Worm (Caenorhabditis elegans) whole organism, mixed stage, embryonic: ENCODE results near the gene npr-17.

Source experiments
- M03D4.4 ChIP-seq: sonication (generic microtip); optimal IDR thresholded peaks from 2 replicates; lab custom pipeline; 2017; ENCODE audit warnings: mild to moderate bottlenecking, missing genetic modification characterization, missing compliant biosample characterization
- bed-3 ChIP-seq: fragments of 200-800 bp; sonication (Bioruptor generic); optimal IDR thresholded peaks from 3 replicates; lab custom pipeline; 2018; ENCODE audit warnings: mild to moderate bottlenecking, missing genetic modification characterization, moderate library complexity, missing compliant biosample characterization
- blmp-1 ChIP-seq: fragments of 150-350 bp; optimal IDR thresholded peaks from 2 replicates; lab custom pipeline; 2014; ENCODE audit warnings: missing biosample characterization, missing genetic modification characterization
- ceh-39 ChIP-seq: fragments of 150-350 bp; optimal IDR thresholded peaks from 2 replicates; lab custom pipeline; 2014; ENCODE audit warnings: missing biosample characterization, missing genetic modification characterization
- ceh-43 ChIP-seq: fragments of 200-800 bp; sonication (Bioruptor generic); optimal IDR thresholded peaks from 2 replicates; lab custom pipeline; 2018; ENCODE audit warnings: mild to moderate bottlenecking, missing genetic modification characterization, moderate library complexity, missing compliant biosample characterization
- ceh-83 ChIP-seq: fragments of 200-800 bp; sonication (Bioruptor generic); optimal IDR thresholded peaks from 2 replicates; lab custom pipeline; 2018; ENCODE audit warnings: mild to moderate bottlenecking, missing genetic modification characterization, missing compliant biosample characterization
- ces-1 ChIP-seq: fragments of 150-350 bp; optimal IDR thresholded peaks from 2 replicates; lab custom pipeline; 2014; ENCODE audit warnings: missing biosample characterization, missing genetic modification reagents, missing genetic modification characterization
- cnd-1 ChIP-seq: fragments of 200-800 bp; sonication (Bioruptor generic); optimal IDR thresholded peaks from 2 replicates; lab custom pipeline; 2018; ENCODE audit warnings: mild to moderate bottlenecking, missing genetic modification characterization, missing compliant biosample characterization
- drap-1 ChIP-seq: fragments of 200-800 bp; sonication (Bioruptor generic); optimal IDR thresholded peaks from 3 replicates; lab custom pipeline; 2018; ENCODE audit warnings: mild to moderate bottlenecking, missing genetic modification characterization, missing compliant biosample characterization
- elt-1 ChIP-seq: sonication (generic microtip); optimal IDR thresholded peaks from 2 replicates; lab custom pipeline; 2017; ENCODE audit warnings: missing genetic modification characterization, mild to moderate bottlenecking, missing compliant biosample characterization, antibody characterized with exemption, moderate library complexity, borderline replicate concordance; ENCODE audit not compliant: insufficient read depth
- elt-3 ChIP-seq: fragments of 150-350 bp; optimal IDR thresholded peaks from 2 replicates; lab custom pipeline; 2014; ENCODE audit warnings: missing biosample characterization, missing genetic modification characterization
- flh-1 ChIP-seq: fragments of 200-800 bp; sonication (Bioruptor generic); optimal IDR thresholded peaks from 2 replicates; lab custom pipeline; 2018; ENCODE audit warnings: mild to moderate bottlenecking, missing genetic modification characterization, moderate library complexity, missing compliant biosample characterization
- ham-2 ChIP-seq: fragments of 200-800 bp; sonication (Bioruptor generic); optimal IDR thresholded peaks from 2 replicates; lab custom pipeline; 2018; ENCODE audit warnings: mild to moderate bottlenecking, missing genetic modification characterization, missing compliant biosample characterization
- hlh-1 ChIP-seq: fragments of 150-350 bp; optimal IDR thresholded peaks from 2 replicates; lab custom pipeline; 2014; ENCODE audit warnings: missing biosample characterization, missing genetic modification reagents, missing genetic modification characterization
- lin-13 ChIP-seq: fragments of 150-350 bp; optimal IDR thresholded peaks from 2 replicates; lab custom pipeline; 2014; ENCODE audit warnings: missing biosample characterization, missing genetic modification characterization
- lin-32 ChIP-seq: fragments of 200-800 bp; sonication (Bioruptor generic); optimal IDR thresholded peaks from 2 replicates; lab custom pipeline; 2018; ENCODE audit warnings: mild to moderate bottlenecking, missing genetic modification characterization, missing compliant biosample characterization
- lsy-2 ChIP-seq: fragments of 150-350 bp; optimal IDR thresholded peaks from 2 replicates; lab custom pipeline; 2014; ENCODE audit warnings: missing biosample characterization, missing genetic modification characterization
- mab-5 ChIP-seq: fragments of 150-350 bp; optimal IDR thresholded peaks from 2 replicates; lab custom pipeline; 2014; ENCODE audit warnings: missing biosample characterization, missing genetic modification characterization
- mep-1 ChIP-seq: fragments of 150-350 bp; optimal IDR thresholded peaks from 2 replicates; lab custom pipeline; 2017; ENCODE audit warnings: missing biosample characterization, missing genetic modification reagents, missing genetic modification characterization, inconsistent platforms
- mls-2 ChIP-seq: sonication (generic microtip); optimal IDR thresholded peaks from 2 replicates; lab custom pipeline; 2016; ENCODE audit warnings: mild to moderate bottlenecking, missing genetic modification characterization, moderate library complexity, missing compliant biosample characterization
- nhr-12 ChIP-seq: fragments of 150-350 bp; optimal IDR thresholded peaks from 2 replicates; lab custom pipeline; 2014; ENCODE audit warnings: missing biosample characterization, missing genetic modification characterization
- nhr-2 ChIP-seq: fragments of 150-350 bp; optimal IDR thresholded peaks from 2 replicates; lab custom pipeline; 2014; ENCODE audit warnings: missing biosample characterization, missing genetic modification characterization
- nhr-237 ChIP-seq: fragments of 150-350 bp; optimal IDR thresholded peaks from 2 replicates; lab custom pipeline; 2014; ENCODE audit warnings: missing biosample characterization, missing genetic modification characterization
- nhr-28 ChIP-seq: fragments of 150-350 bp; optimal IDR thresholded peaks from 2 replicates; lab custom pipeline; 2014; ENCODE audit warnings: missing biosample characterization, missing genetic modification characterization
- nhr-76 ChIP-seq: sonication (generic microtip); optimal IDR thresholded peaks from 2 replicates; lab custom pipeline; 2017; ENCODE audit warnings: missing biosample characterization, missing genetic modification characterization
- pha-4 ChIP-seq: fragments of 150-350 bp; optimal IDR thresholded peaks from 2 replicates; lab custom pipeline; 2018; ENCODE audit warnings: missing biosample characterization, missing genetic modification reagents, missing genetic modification characterization
- sem-2 ChIP-seq: fragments of 200-800 bp; sonication (Bioruptor generic); optimal IDR thresholded peaks from 2 replicates; lab custom pipeline; 2018; ENCODE audit warnings: mild to moderate bottlenecking, missing genetic modification characterization, missing compliant biosample characterization
- snpc-4 ChIP-seq: fragments of 150-350 bp; optimal IDR thresholded peaks from 2 replicates; lab custom pipeline; 2014; ENCODE audit warnings: missing biosample characterization, missing genetic modification characterization
- sptf-1 ChIP-seq: sonication (generic microtip); optimal IDR thresholded peaks from 2 replicates; lab custom pipeline; 2017; ENCODE audit warnings: mild to moderate bottlenecking, missing genetic modification characterization, moderate library complexity, missing compliant biosample characterization
- tbx-8 ChIP-seq: fragments of 200-800 bp; sonication (Bioruptor generic); optimal IDR thresholded peaks from 2 replicates; lab custom pipeline; 2018; ENCODE audit warnings: mild to moderate bottlenecking, missing genetic modification characterization, moderate library complexity, missing compliant biosample characterization
- unc-120 ChIP-seq: sonication (generic microtip); optimal IDR thresholded peaks from 2 replicates; lab custom pipeline; 2017; ENCODE audit warnings: missing genetic modification characterization, missing compliant biosample characterization; ENCODE audit not compliant: poor library complexity, severe bottlenecking
- unc-39 ChIP-seq: fragments of 150-350 bp; optimal IDR thresholded peaks from 2 replicates; lab custom pipeline; 2014; ENCODE audit warnings: missing biosample characterization, missing genetic modification characterization
- unc-62 ChIP-seq: fragments of 150-350 bp; optimal IDR thresholded peaks from 2 replicates; lab custom pipeline; 2014; ENCODE audit warnings: missing biosample characterization, missing genetic modification reagents, missing genetic modification characterization
- zip-8 ChIP-seq: fragments of 150-350 bp; optimal IDR thresholded peaks from 2 replicates; lab custom pipeline; 2014; ENCODE audit warnings: missing biosample characterization, missing genetic modification characterization
- ztf-11 ChIP-seq: fragments of 150-350 bp; optimal IDR thresholded peaks from 2 replicates; lab custom pipeline; 2014; ENCODE audit warnings: missing biosample characterization, missing genetic modification characterization

npr-17 gene

ce11 chrIII:8020823-8021332, 24.6 kb upstream of the npr-17 start, which contains the start of gene lin-36:
Gene lin-36, minus strand, starts transcription at chrIII:8020873.
- no peak for TF ChIP-seq nhr-28 (tag; lab: Kevin White, UChicago)
- TF ChIP-seq pha-4, result peak; percentile 54
- no peak for TF ChIP-seq bed-3
- TF ChIP-seq lin-32 (GFP tag; lab: Kevin White, UChicago), result no peak
- peak; percentile 36 for TF ChIP-seq nhr-2 (tag; lab: Kevin White, UChicago)
- TF ChIP-seq ztf-11 (tag; lab: Kevin White, UChicago), result no peak
- peak; percentile 32 for TF ChIP-seq elt-3 (tag; lab: Kevin White, UChicago)
- peak; percentile 87 for TF ChIP-seq mep-1 (tag; lab: Kevin White, UChicago)
- no peak for TF ChIP-seq ceh-83
- TF ChIP-seq sptf-1 (tag; lab: Kevin White, UChicago), result peak; percentile 44
- TF ChIP-seq elt-1, result peak; percentile 47
- TF ChIP-seq flh-1 (GFP tag; lab: Kevin White, UChicago), result no peak
- TF ChIP-seq snpc-4 (tag; lab: Kevin White, UChicago), result no peak
- TF ChIP-seq sem-2 (GFP tag; lab: Kevin White, UChicago), result no peak
- TF ChIP-seq unc-120 (tag; lab: Kevin White, UChicago), result peak; percentile 90
- peak; percentile 53 for TF ChIP-seq ham-2 (GFP tag; lab: Kevin White, UChicago)
- no peak for TF ChIP-seq blmp-1 (tag; lab: Kevin White, UChicago)
- TF ChIP-seq M03D4.4 (tag; lab: Kevin White, UChicago), result peak; percentile 56
- no peak for TF ChIP-seq mab-5 (tag; lab: Kevin White, UChicago)
- TF ChIP-seq tbx-8 (GFP tag; lab: Kevin White, UChicago), result no peak
- peak; percentile 59 for TF ChIP-seq mls-2
- no peak for TF ChIP-seq nhr-12 (tag; lab: Kevin White, UChicago)
- TF ChIP-seq unc-39 (tag; lab: Kevin White, UChicago), result no peak
- TF ChIP-seq zip-8 (tag; lab: Kevin White, UChicago), result no peak
- peak; percentile 86 for TF ChIP-seq lin-13 (tag; lab: Kevin White, UChicago)
- no peak for TF ChIP-seq ces-1
- TF ChIP-seq drap-1 (GFP tag; lab: Kevin White, UChicago), result peak; percentile 43
- peak; percentile 79 for TF ChIP-seq lsy-2 (tag; lab: Kevin White, UChicago)
- TF ChIP-seq nhr-237, result peak; percentile 70
- peak; percentile 24 for TF ChIP-seq ceh-43 (GFP tag; lab: Kevin White, UChicago)
- TF ChIP-seq hlh-1 (tag; lab: Kevin White, UChicago), result peak; percentile 14
- TF ChIP-seq nhr-76 (tag; lab: Kevin White, UChicago), result no peak
- TF ChIP-seq ceh-39 (tag; lab: Kevin White, UChicago), result peak; percentile 97
- TF ChIP-seq unc-62, result peak; percentile 97
- no peak for TF ChIP-seq cnd-1

ce11 chrIII:8017053-8017452, 20.8 kb upstream of the npr-17 start:
- TF ChIP-seq mls-2 (no peak), elt-1 (no peak), cnd-1 (no peak), elt-3 (tag; lab: Kevin White, UChicago) (no peak), ceh-83 (no peak), flh-1 (GFP tag; lab: Kevin White, UChicago) (no peak), nhr-28 (tag; lab: Kevin White, UChicago) (no peak), bed-3 (no peak), lsy-2 (tag; lab: Kevin White, UChicago) (no peak), ztf-11 (tag; lab: Kevin White, UChicago) (no peak), lin-32 (GFP tag; lab: Kevin White, UChicago) (no peak), hlh-1 (tag; lab: Kevin White, UChicago) (no peak), nhr-2 (tag; lab: Kevin White, UChicago) (no peak), ham-2 (GFP tag; lab: Kevin White, UChicago) (no peak)

- TF ChIP-seq blmp-1 (tag; lab: Kevin White, UChicago), result no peak
- TF ChIP-seq elt-1, result no peak
- TF ChIP-seq M03D4.4 (tag; lab: Kevin White, UChicago), result no peak
- TF ChIP-seq ztf-11 (tag; lab: Kevin White, UChicago), result no peak
- no peak for TF ChIP-seq flh-1 (GFP tag; lab: Kevin White, UChicago)
Measured at ce11 chrIII:8016438-8016837, 20.2 kb upstream of the npr-17 start, which contains the start of gene F44B9.5. Gene F44B9.5, minus strand, starts transcription at chrIII:8016538.
